Fruit fly (Drosophila melanogaster) whole organism, embryonic: ENCODE results near the gene CG11726.

ENCODE experiments used
- Abd-B ChIP-seq: fragments of 200-800 bp; sonication (Bioruptor generic); optimal IDR thresholded peaks from 2 replicates; lab custom pipeline; 2018; ENCODE audit warnings: missing biosample characterization, mild to moderate bottlenecking, missing genetic modification characterization, moderate library complexity
- Antp ChIP-seq: fragments of 200-800 bp; sonication (Bioruptor generic); optimal IDR thresholded peaks from 3 replicates; lab custom pipeline; 2016; ENCODE audit warnings: missing biosample characterization, missing genetic modification characterization
- Atf6 ChIP-seq: fragments of 200-800 bp; sonication (Bioruptor generic); IDR thresholded peaks from 2 replicates; pipeline ENCODE4 v1.3.6; 2022; ENCODE audit warnings: missing biosample characterization, missing genetic modification characterization
- Bteb2 ChIP-seq: fragments of 200-800 bp; sonication (Bioruptor generic); optimal IDR thresholded peaks from 2 replicates; lab custom pipeline; 2016; ENCODE audit warnings: missing biosample characterization, missing genetic modification characterization
- CG10565 ChIP-seq: fragments of 200-800 bp; sonication (Bioruptor generic); optimal IDR thresholded peaks from 3 replicates; lab custom pipeline; 2016; ENCODE audit warnings: missing biosample characterization, mild to moderate bottlenecking, missing genetic modification characterization
- CG10654 ChIP-seq: fragments of 200-800 bp; sonication (Bioruptor generic); optimal IDR thresholded peaks from 2 replicates; lab custom pipeline; 2016; ENCODE audit warnings: missing biosample characterization, missing genetic modification characterization
- CG11695 ChIP-seq: fragments of 200-800 bp; sonication (Bioruptor generic); IDR thresholded peaks from 3 replicates; pipeline ENCODE4 v1.3.6; 2022; ENCODE audit warnings: missing biosample characterization, missing genetic modification characterization
- CG14014 ChIP-seq: fragments of 200-800 bp; sonication (Bioruptor generic); IDR thresholded peaks from 2 replicates; pipeline ENCODE4 v1.3.6; 2022; ENCODE audit warnings: missing biosample characterization, missing genetic modification characterization
- CG14441 ChIP-seq: fragments of 200-800 bp; sonication (Bioruptor generic); IDR thresholded peaks from 2 replicates; pipeline ENCODE4 v1.3.6; 2022; ENCODE audit warnings: missing biosample characterization, missing genetic modification characterization
- CG15601 ChIP-seq: fragments of 200-800 bp; sonication (Bioruptor generic); optimal IDR thresholded peaks from 3 replicates; lab custom pipeline; 2019; ENCODE audit warnings: missing biosample characterization, mild to moderate bottlenecking, missing genetic modification characterization, moderate library complexity
- CG1602 ChIP-seq: fragments of 200-800 bp; sonication (Bioruptor generic); optimal IDR thresholded peaks from 3 replicates; lab custom pipeline; 2016; ENCODE audit warnings: missing biosample characterization, missing genetic modification characterization
- CG17361 ChIP-seq: fragments of 200-800 bp; sonication (Bioruptor generic); IDR thresholded peaks from 3 replicates; pipeline ENCODE4 v1.3.6; 2022; ENCODE audit warnings: missing biosample characterization, missing genetic modification characterization
- CG17612 ChIP-seq: fragments of 200-800 bp; sonication (Bioruptor generic); IDR thresholded peaks from 2 replicates; pipeline ENCODE4 v1.3.6; 2022; ENCODE audit warnings: missing biosample characterization, missing genetic modification characterization
- CG2678 ChIP-seq: fragments of 200-800 bp; sonication (Bioruptor generic); optimal IDR thresholded peaks from 3 replicates; lab custom pipeline; 2019; ENCODE audit warnings: missing biosample characterization, mild to moderate bottlenecking, missing genetic modification characterization, moderate library complexity
- CG30403 ChIP-seq: fragments of 200-800 bp; sonication (Bioruptor generic); optimal IDR thresholded peaks from 3 replicates; lab custom pipeline; 2016; ENCODE audit warnings: missing biosample characterization, missing genetic modification characterization
- CG3163 ChIP-seq: fragments of 200-800 bp; sonication (Bioruptor generic); optimal IDR thresholded peaks from 3 replicates; lab custom pipeline; 2016; ENCODE audit warnings: missing biosample characterization, missing genetic modification characterization
- CG3847 ChIP-seq: fragments of 200-800 bp; sonication (Bioruptor generic); IDR thresholded peaks from 2 replicates; pipeline ENCODE4 v1.3.6; 2022; ENCODE audit warnings: missing biosample characterization, missing genetic modification characterization
- CG6689 ChIP-seq: fragments of 200-800 bp; sonication (Bioruptor generic); IDR thresholded peaks from 2 replicates; pipeline ENCODE4 v1.3.6; 2022; ENCODE audit warnings: missing biosample characterization, missing genetic modification characterization
- CG7372 ChIP-seq: fragments of 200-800 bp; sonication (Bioruptor generic); IDR thresholded peaks from 2 replicates; pipeline ENCODE4 v1.3.6; 2022; ENCODE audit warnings: missing biosample characterization, missing genetic modification characterization
- CG7928 ChIP-seq: fragments of 200-800 bp; sonication (Bioruptor generic); optimal IDR thresholded peaks from 2 replicates; lab custom pipeline; 2017; ENCODE audit warnings: missing biosample characterization, mild to moderate bottlenecking, missing genetic modification characterization
- CHES-1-like ChIP-seq: fragments of 200-800 bp; sonication (Bioruptor generic); optimal IDR thresholded peaks from 2 replicates; lab custom pipeline; 2016; ENCODE audit warnings: missing biosample characterization, missing genetic modification characterization
- Doc2 ChIP-seq: fragments of 200-800 bp; sonication (Bioruptor generic); IDR thresholded peaks from 2 replicates; pipeline ENCODE4 v1.3.6; 2022; ENCODE audit warnings: missing biosample characterization, missing genetic modification characterization
- Dref ChIP-seq: fragments of 200-800 bp; sonication (Bioruptor generic); IDR thresholded peaks from 2 replicates; pipeline ENCODE4 v1.3.6; 2022; ENCODE audit warnings: missing biosample characterization, missing genetic modification characterization
- E2f1 ChIP-seq: fragments of 200-800 bp; sonication (Bioruptor generic); IDR thresholded peaks from 2 replicates; pipeline ENCODE4 v1.3.6; 2022; ENCODE audit warnings: missing biosample characterization, missing genetic modification characterization
- NFAT ChIP-seq: fragments of 200-800 bp; sonication (Bioruptor generic); IDR thresholded peaks from 2 replicates; pipeline ENCODE4 v1.3.6; 2022; ENCODE audit warnings: missing biosample characterization, missing genetic modification characterization
- Neu2 ChIP-seq: fragments of 200-800 bp; sonication (Bioruptor generic); optimal IDR thresholded peaks from 3 replicates; lab custom pipeline; 2016; ENCODE audit warnings: missing biosample characterization, missing genetic modification characterization, borderline replicate concordance
- Nf-YB ChIP-seq: fragments of 200-800 bp; sonication (Bioruptor generic); optimal IDR thresholded peaks from 3 replicates; lab custom pipeline; 2019; ENCODE audit warnings: missing biosample characterization, mild to moderate bottlenecking, missing genetic modification characterization, moderate library complexity
- Nf-YC ChIP-seq: fragments of 200-800 bp; optimal IDR thresholded peaks from 3 replicates; lab custom pipeline; 2019; ENCODE audit warnings: missing biosample characterization, mild to moderate bottlenecking, missing genetic modification characterization, moderate library complexity
- Side ChIP-seq: fragments of 200-800 bp; sonication (Bioruptor generic); optimal IDR thresholded peaks from 2 replicates; lab custom pipeline; 2016; ENCODE audit warnings: missing biosample characterization, missing genetic modification characterization
- Spps ChIP-seq: fragments of 200-800 bp; sonication (Bioruptor generic); optimal IDR thresholded peaks from 2 replicates; lab custom pipeline; 2018; ENCODE audit warnings: missing biosample characterization, mild to moderate bottlenecking, missing genetic modification characterization
- TFAM ChIP-seq: fragments of 200-800 bp; sonication (Bioruptor generic); optimal IDR thresholded peaks from 2 replicates; lab custom pipeline; 2017; ENCODE audit warnings: missing biosample characterization, missing genetic modification characterization, inconsistent platforms
- aop ChIP-seq: fragments of 200-800 bp; sonication (Bioruptor generic); IDR thresholded peaks from 2 replicates; pipeline ENCODE4 v1.3.6; 2022; ENCODE audit warnings: missing biosample characterization, missing genetic modification characterization
- chif ChIP-seq, 2 experiments: fragments of 200-800 bp; sonication (Bioruptor generic); optimal IDR thresholded peaks; 3 replicates each; lab custom pipeline; 2016; ENCODE audit warnings: missing biosample characterization in 2 of 2, missing genetic modification characterization in 2 of 2
- dan ChIP-seq: fragments of 200-800 bp; sonication (Bioruptor generic); IDR thresholded peaks from 2 replicates; pipeline ENCODE4 v1.3.6; 2022; ENCODE audit warnings: missing biosample characterization, missing genetic modification characterization
- dmrt11E ChIP-seq: fragments of 200-800 bp; sonication (Bioruptor generic); optimal IDR thresholded peaks from 3 replicates; lab custom pipeline; 2018; ENCODE audit warnings: missing biosample characterization, mild to moderate bottlenecking, missing genetic modification characterization, moderate library complexity
- emc ChIP-seq: fragments of 200-800 bp; sonication (Bioruptor generic); optimal IDR thresholded peaks from 2 replicates; lab custom pipeline; 2016; ENCODE audit warnings: missing biosample characterization, missing genetic modification characterization
- gro ChIP-seq: fragments of 200-800 bp; sonication (Bioruptor generic); optimal IDR thresholded peaks from 2 replicates; lab custom pipeline; 2016; ENCODE audit warnings: missing biosample characterization, missing genetic modification characterization
- gsb ChIP-seq: fragments of 200-800 bp; sonication (Bioruptor generic); IDR thresholded peaks from 2 replicates; pipeline ENCODE4 v1.3.6; 2022; ENCODE audit warnings: missing biosample characterization, missing genetic modification characterization
- ken ChIP-seq: fragments of 200-800 bp; sonication (Bioruptor generic); IDR thresholded peaks from 3 replicates; pipeline ENCODE4 v1.3.6; 2022; ENCODE audit warnings: missing biosample characterization, missing genetic modification characterization
- mld ChIP-seq: fragments of 200-800 bp; sonication (Bioruptor generic); IDR thresholded peaks from 3 replicates; pipeline ENCODE4 v1.3.6; 2022; ENCODE audit warnings: missing biosample characterization, missing genetic modification characterization; ENCODE audit not compliant: partially characterized antibody
- nerfin-2 ChIP-seq: fragments of 200-800 bp; sonication (Bioruptor generic); IDR thresholded peaks from 2 replicates; pipeline ENCODE4 v1.3.6; 2022; ENCODE audit warnings: missing biosample characterization, missing genetic modification characterization; ENCODE audit not compliant: partially characterized antibody
- org-1 ChIP-seq: fragments of 200-800 bp; sonication (Bioruptor generic); optimal IDR thresholded peaks from 2 replicates; lab custom pipeline; 2017; ENCODE audit warnings: missing biosample characterization, missing genetic modification characterization
- phol ChIP-seq: fragments of 200-800 bp; sonication (Bioruptor generic); optimal IDR thresholded peaks from 3 replicates; lab custom pipeline; 2018; ENCODE audit warnings: missing biosample characterization, mild to moderate bottlenecking, missing genetic modification characterization, moderate library complexity
- run ChIP-seq: fragments of 200-800 bp; sonication (Bioruptor generic); optimal IDR thresholded peaks from 3 replicates; lab custom pipeline; 2018; ENCODE audit warnings: missing biosample characterization, mild to moderate bottlenecking, missing genetic modification characterization
- salm ChIP-seq: fragments of 200-800 bp; sonication (Bioruptor generic); optimal IDR thresholded peaks from 2 replicates; lab custom pipeline; 2018; ENCODE audit warnings: missing biosample characterization, mild to moderate bottlenecking, missing genetic modification characterization
- scrt ChIP-seq: fragments of 200-800 bp; sonication (Bioruptor generic); optimal IDR thresholded peaks from 2 replicates; lab custom pipeline; 2018; ENCODE audit warnings: missing biosample characterization, mild to moderate bottlenecking, missing genetic modification characterization, moderate library complexity
- sd ChIP-seq: fragments of 200-800 bp; sonication (Bioruptor generic); optimal IDR thresholded peaks from 3 replicates; lab custom pipeline; 2018; ENCODE audit warnings: missing biosample characterization, mild to moderate bottlenecking, missing genetic modification characterization, moderate library complexity
- sna ChIP-seq: fragments of 200-800 bp; sonication (Bioruptor generic); IDR thresholded peaks from 2 replicates; pipeline ENCODE4 v1.3.6; 2022; ENCODE audit warnings: missing biosample characterization, missing genetic modification characterization; ENCODE audit not compliant: partially characterized antibody
- sug ChIP-seq: fragments of 200-800 bp; optimal IDR thresholded peaks from 2 replicates; lab custom pipeline; 2019; ENCODE audit warnings: missing biosample characterization, mild to moderate bottlenecking, missing genetic modification characterization, moderate library complexity
- tna ChIP-seq: fragments of 200-800 bp; sonication (Bioruptor generic); IDR thresholded peaks from 2 replicates; pipeline ENCODE4 v1.3.6; 2022; ENCODE audit warnings: missing biosample characterization, missing genetic modification characterization; ENCODE audit not compliant: partially characterized antibody
- tx ChIP-seq: fragments of 200-800 bp; sonication (Bioruptor generic); optimal IDR thresholded peaks from 2 replicates; lab custom pipeline; 2016; ENCODE audit warnings: missing biosample characterization, missing genetic modification characterization

The CG11726 gene

DNA sequence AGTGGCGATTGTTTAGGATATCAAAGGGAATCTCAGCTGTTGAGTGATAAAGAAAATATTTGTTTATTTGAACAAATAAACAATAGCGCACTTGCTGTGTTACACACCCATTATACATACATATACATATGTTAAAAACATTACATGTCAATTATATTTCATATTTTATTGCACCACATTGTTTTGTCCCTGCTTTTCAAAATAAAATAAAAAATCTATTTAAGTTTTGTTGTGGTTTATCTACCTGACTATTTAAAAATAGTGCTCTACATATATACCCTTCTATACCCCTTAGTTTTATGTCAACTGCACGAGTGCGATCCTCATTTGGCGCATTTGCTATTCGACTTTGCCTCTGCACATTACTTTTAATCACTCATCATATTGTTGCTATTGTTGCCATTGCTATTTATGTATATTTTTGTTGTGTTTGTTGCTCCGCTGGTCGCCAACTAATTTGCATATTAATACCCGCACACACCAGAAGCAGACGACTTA is 44.5 kb upstream of the CG11726 start (continued):
- peak; percentile 86 for TF ChIP-seq Atf6 (GFP tag; lab: Robert Waterston, UW)
- peak; percentile 79 for TF ChIP-seq gsb (GFP tag; lab: Robert Waterston, UW)
- peak; percentile 52 for TF ChIP-seq CG7928 (GFP tag; lab: Kevin White, UChicago)
- peak; percentile 61 for TF ChIP-seq CHES-1-like
- TF ChIP-seq E2f1 (GFP tag; lab: Robert Waterston, UW): peak; percentile 92
- TF ChIP-seq CG3847 (GFP tag; lab: Robert Waterston, UW): peak; percentile 92
- TF ChIP-seq sug: no peak
- TF ChIP-seq Side (GFP tag; lab: Kevin White, UChicago): peak; percentile 34
- peak; percentile 80 to 88 for TF ChIP-seq chif (GFP tag; optimal IDR thresholded peaks at IDR 0.05; lab: Kevin White, UChicago)
- peak; percentile 64 for TF ChIP-seq sd (tag; lab: Kevin White, UChicago)
- peak; percentile 70; the same call in 1 of the 2 replicates for TF ChIP-seq dan (GFP tag; lab: Robert Waterston, UW)
- TF ChIP-seq CG3163 (GFP tag; lab: Kevin White, UChicago): no peak
- TF ChIP-seq phol (tag; lab: Kevin White, UChicago): peak; percentile 96
- no peak for TF ChIP-seq Neu2 (GFP tag; lab: Kevin White, UChicago)
- peak; percentile 95 for TF ChIP-seq CG11695 (GFP tag; lab: Robert Waterston, UW)
- peak; percentile 48 for TF ChIP-seq Nf-YC (tag; lab: Kevin White, UChicago)
- peak; percentile 90 for TF ChIP-seq CG7372 (GFP tag; lab: Robert Waterston, UW)
- TF ChIP-seq salm (tag; lab: Kevin White, UChicago): peak; percentile 83
- peak; percentile 77 for TF ChIP-seq scrt (GFP tag; lab: Kevin White, UChicago)
- TF ChIP-seq emc (GFP tag; lab: Kevin White, UChicago): peak; percentile 44
- peak; percentile 53 for TF ChIP-seq tx
- TF ChIP-seq CG15601 (tag; lab: Kevin White, UChicago): peak; percentile 82
- peak; percentile 93 for TF ChIP-seq CG14441 (GFP tag; lab: Robert Waterston, UW)
- TF ChIP-seq Nf-YB (GFP tag; lab: Kevin White, UChicago): peak; percentile 68
- TF ChIP-seq aop (GFP tag; lab: Robert Waterston, UW): peak; percentile 39; the same call in 1 of the 2 replicates
- TF ChIP-seq CG10654 (GFP tag; lab: Kevin White, UChicago): peak; percentile 86
- peak; percentile 93 for TF ChIP-seq CG6689
- TF ChIP-seq Doc2 (GFP tag; lab: Robert Waterston, UW): peak; percentile 72; the same call in 1 of the 2 replicates
- no peak for TF ChIP-seq nerfin-2 (GFP tag; lab: Robert Waterston, UW)
- TF ChIP-seq Bteb2 (GFP tag; lab: Kevin White, UChicago): peak; percentile 85
- TF ChIP-seq TFAM: peak; percentile 83
- peak; percentile 86 for TF ChIP-seq CG14014 (GFP tag; lab: Robert Waterston, UW)
- TF ChIP-seq ken: peak; percentile 85
- peak; percentile 94 for TF ChIP-seq CG30403 (GFP tag; lab: Kevin White, UChicago)
- peak; percentile 98 for TF ChIP-seq CG2678 (tag; lab: Kevin White, UChicago)
- peak; percentile 50; the same call in 1 of the 2 replicates for TF ChIP-seq NFAT (GFP tag; lab: Robert Waterston, UW)
- TF ChIP-seq CG17361 (GFP tag; lab: Robert Waterston, UW): peak; percentile 83; the same call in 2 of the 3 replicates
- peak; percentile 90 for TF ChIP-seq org-1 (GFP tag; lab: Kevin White, UChicago)
- TF ChIP-seq CG10565 (GFP tag; lab: Kevin White, UChicago): peak; percentile 38
- peak; percentile 90 for TF ChIP-seq dmrt11E (tag; lab: Kevin White, UChicago)
- TF ChIP-seq CG17612 (GFP tag; lab: Robert Waterston, UW): peak; percentile 18; the same call in 1 of the 2 replicates
- TF ChIP-seq gro (GFP tag; lab: Kevin White, UChicago): no peak
- peak; percentile 29 for TF ChIP-seq Antp (GFP tag; lab: Kevin White, UChicago)
- no peak for TF ChIP-seq mld (GFP tag; lab: Robert Waterston, UW)
- TF ChIP-seq sna (GFP tag; lab: Robert Waterston, UW): no peak
- TF ChIP-seq CG1602 (GFP tag; lab: Kevin White, UChicago): peak; percentile 91
- no peak for TF ChIP-seq tna (GFP tag; lab: Robert Waterston, UW)
- peak; percentile 91 for TF ChIP-seq Abd-B (GFP tag; lab: Kevin White, UChicago)
- no peak for TF ChIP-seq Dref (GFP tag; lab: Robert Waterston, UW)
- peak; percentile 88 for TF ChIP-seq Spps (tag; lab: Kevin White, UChicago)
- TF ChIP-seq run (tag; lab: Kevin White, UChicago): peak; percentile 93
